Fruit fly (Drosophila melanogaster): ENCODE measurements around the gene cal1.

Gene cal1

DNA sequence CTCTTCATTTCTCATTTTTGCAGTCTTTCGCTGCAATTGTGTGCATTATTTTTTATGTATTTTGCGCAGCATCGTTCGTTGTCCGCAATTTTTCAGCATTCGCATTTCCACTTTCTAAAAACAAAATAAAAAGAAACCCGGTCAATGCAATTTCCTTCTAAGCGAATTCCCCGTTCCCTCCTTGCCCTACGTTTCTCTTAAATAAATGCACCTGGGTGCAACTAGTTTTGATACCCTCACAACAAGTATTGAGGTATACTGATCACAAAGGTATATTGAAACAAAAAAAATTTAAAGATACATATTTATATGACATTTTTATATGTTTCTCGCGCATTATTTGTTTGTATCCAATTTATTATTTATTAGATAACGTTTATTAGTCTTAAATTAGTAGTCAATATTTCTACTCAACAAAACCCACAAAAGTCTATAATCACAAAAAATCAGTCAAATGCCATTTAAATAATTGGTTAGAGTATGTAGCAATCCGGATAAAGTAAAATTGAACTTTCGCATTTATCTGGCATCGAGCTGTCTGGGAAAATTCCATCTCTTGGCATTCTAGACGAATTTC, 6.6 kb upstream of the cal1 start (continued):
- TF ChIP-seq hkb (optimal IDR thresholded peaks at IDR 0.05) (no peak), hkb (GFP tag; IDR thresholded peaks at IDR 0.05) (no peak), Med (GFP tag) (no peak), CG3163 (GFP tag; optimal IDR thresholded peaks at IDR 0.05) (no peak), CG12391 (tag; optimal IDR thresholded peaks at IDR 0.05) (peak; percentile 27), yki (optimal IDR thresholded peaks at IDR 0.05) (no peak), CG2116 (GFP tag; optimal IDR thresholded peaks at IDR 0.05) (no peak), br (optimal IDR thresholded peaks at IDR 0.05) (no peak), CG8924 (tag; optimal IDR thresholded peaks at IDR 0.05) (no peak), CG8765 (GFP tag; IDR thresholded peaks at IDR 0.05) (no peak), ATbp (GFP tag; optimal IDR thresholded peaks at IDR 0.05) (no peak), dmrt99B (tag; optimal IDR thresholded peaks at IDR 0.05) (no peak), CG15479 (GFP tag; optimal IDR thresholded peaks at IDR 0.05) (peak; percentile 79), CG7745 (tag; optimal IDR thresholded peaks at IDR 0.05) (no peak), cwo (GFP tag; optimal IDR thresholded peaks at IDR 0.05) (no peak), Hmx (GFP tag; optimal IDR thresholded peaks at IDR 0.05) (no peak), CG18011 (GFP tag; optimal IDR thresholded peaks at IDR 0.05) (no peak), Gsc (GFP tag; IDR thresholded peaks at IDR 0.05) (no peak), CG17361 (GFP tag; IDR thresholded peaks at IDR 0.05) (peak; percentile 30; the same call in 1 of the 3 replicates), dmrt11E (tag; optimal IDR thresholded peaks at IDR 0.05) (peak; percentile 32), Hr3 (GFP tag; optimal IDR thresholded peaks at IDR 0.05) (no peak), CG7271 (tag; optimal IDR thresholded peaks at IDR 0.05) (no peak), ap (GFP tag; IDR thresholded peaks at IDR 0.05) (no peak), ac (GFP tag; optimal IDR thresholded peaks at IDR 0.05) (no peak), danr (GFP tag; IDR thresholded peaks at IDR 0.05) (no peak), Chrac-16 (GFP tag; optimal IDR thresholded peaks at IDR 0.05) (no peak), ken (GFP tag; IDR thresholded peaks at IDR 0.05) (no peak), da (GFP tag; optimal IDR thresholded peaks at IDR 0.05) (no peak), YL-1 (GFP tag; optimal IDR thresholded peaks at IDR 0.05) (no peak), Optix (GFP tag; IDR thresholded peaks at IDR 0.05) (no peak), schlank (tag; optimal IDR thresholded peaks at IDR 0.05) (no peak), bbx (GFP tag; IDR thresholded peaks at IDR 0.05; ENCODE audit: partially characterized antibody) (no peak), Side (GFP tag; optimal IDR thresholded peaks at IDR 0.05) (no peak), CG9797 (GFP tag; optimal IDR thresholded peaks at IDR 0.05) (no peak), Dll (GFP tag; IDR thresholded peaks at IDR 0.05; ENCODE audit: partially characterized antibody) (no peak), CG18262 (tag; optimal IDR thresholded peaks at IDR 0.05) (peak; percentile 52), CG12104 (GFP tag; optimal IDR thresholded peaks at IDR 0.05) (no peak), CG4360 (GFP tag; IDR thresholded peaks at IDR 0.05) (no peak), CG10274 (GFP tag; optimal IDR thresholded peaks at IDR 0.05) (no peak), Atf3 (GFP tag; optimal IDR thresholded peaks at IDR 0.05) (no peak), lilli (GFP tag; optimal IDR thresholded peaks at IDR 0.05) (no peak), CG10267 (tag; optimal IDR thresholded peaks at IDR 0.05) (peak; percentile 25), lov (optimal IDR thresholded peaks at IDR 0.05) (no peak), lov (GFP tag; IDR thresholded peaks at IDR 0.05) (no peak), Dref (GFP tag; IDR thresholded peaks at IDR 0.05) (no peak), CG1602 (GFP tag; optimal IDR thresholded peaks at IDR 0.05) (no peak), Vsx1 (GFP tag; optimal IDR thresholded peaks at IDR 0.05) (no peak), CG14965 (GFP tag; optimal IDR thresholded peaks at IDR 0.05; ENCODE audit: borderline replicate concordance) (no peak), B-H2 (GFP tag; optimal IDR thresholded peaks at IDR 0.05) (no peak), CG4854 (GFP tag; optimal IDR thresholded peaks at IDR 0.05) (no peak), ato (GFP tag; IDR thresholded peaks at IDR 0.05; ENCODE audit: partially characterized antibody) (no peak), dpn (GFP tag; optimal IDR thresholded peaks at IDR 0.05) (no peak)

Data from whole organism, embryonic.